Fruit fly (Drosophila melanogaster) whole organism, wandering third instar larva: ENCODE results near the gene RpS10a.

Source experiments
- HLH106 ChIP-seq: fragments of 200-800 bp; optimal IDR thresholded peaks from 3 replicates; lab custom pipeline; 2019; ENCODE audit warnings: missing biosample characterization, mild to moderate bottlenecking, missing genetic modification characterization, moderate library complexity
- Myc ChIP-seq: fragments of >200 bp; optimal IDR thresholded peaks from 2 replicates; lab custom pipeline; 2017
- Rel ChIP-seq, 2 experiments: fragments of 200-800 bp; sonication (Bioruptor generic) in 1 of 2; optimal IDR thresholded peaks; 2 replicates in 1 of 2; 3 replicates in 1 of 2; lab custom pipeline; 2016 to 2019; ENCODE audit warnings: mild to moderate bottlenecking in 2 of 2, missing biosample characterization in 2 of 2, missing genetic modification characterization in 2 of 2, moderate library complexity in 1 of 2
- br ChIP-seq: fragments of 200-800 bp; sonication (Bioruptor generic); optimal IDR thresholded peaks from 2 replicates; lab custom pipeline; 2016; ENCODE audit warnings: missing biosample characterization, missing genetic modification characterization
- fru ChIP-seq: fragments of 200-800 bp; sonication (Bioruptor generic); optimal IDR thresholded peaks from 3 replicates; lab custom pipeline; 2016; ENCODE audit warnings: missing biosample characterization, mild to moderate bottlenecking, missing genetic modification characterization
- pan ChIP-seq: fragments of >200 bp; optimal IDR thresholded peaks from 2 replicates; lab custom pipeline; 2017
- psq ChIP-seq: fragments of 200-800 bp; sonication (Bioruptor generic); optimal IDR thresholded peaks from 3 replicates; lab custom pipeline; 2017; ENCODE audit warnings: missing biosample characterization, mild to moderate bottlenecking, missing genetic modification characterization, moderate library complexity

- TF ChIP-seq HLH106 (tag; lab: Kevin White, UChicago): no peak
- TF ChIP-seq Rel (GFP tag; optimal IDR thresholded peaks at IDR 0.05; lab: Kevin White, UChicago): no peak
- TF ChIP-seq Rel (tag; optimal IDR thresholded peaks at IDR 0.05; lab: Kevin White, UChicago): no peak
- no peak for TF ChIP-seq br (GFP tag; lab: Kevin White, UChicago)
- TF ChIP-seq pan (lab: Kevin White, UChicago): no peak
- TF ChIP-seq Myc (lab: Kevin White, UChicago): no peak
- TF ChIP-seq fru (GFP tag; lab: Kevin White, UChicago): no peak
- TF ChIP-seq psq: no peak
Observed at dm6 chr3R:27695019-27695418, 42.5 kb downstream of the RpS10a start, which contains the start of gene HSPBAP1.
